Worm (Caenorhabditis elegans) whole organism, L4 larva: Measurements from ENCODE around the gene bcl-11.
A peak's percentile ranks its signal among the peaks of the same experiment; 100 is the strongest.

ENCODE experiments used
- attf-4 ChIP-seq: sonication (generic microtip); optimal IDR thresholded peaks from 3 replicates; lab custom pipeline; 2017; ENCODE audit warnings: missing biosample characterization, missing genetic modification characterization
- ceh-28 ChIP-seq: fragments of 150-350 bp; optimal IDR thresholded peaks from 2 replicates; lab custom pipeline; 2014; ENCODE audit warnings: missing biosample characterization, missing genetic modification reagents, missing genetic modification characterization
- dpl-1 ChIP-seq: fragments of 150-350 bp; optimal IDR thresholded peaks from 2 replicates; lab custom pipeline; 2014; ENCODE audit warnings: missing biosample characterization, missing genetic modification reagents, missing genetic modification characterization
- hlh-30 ChIP-seq: sonication (generic microtip); optimal IDR thresholded peaks from 2 replicates; lab custom pipeline; 2017; ENCODE audit warnings: antibody characterized with exemption, mild to moderate bottlenecking, missing genetic modification characterization, missing compliant biosample characterization; ENCODE audit not compliant: insufficient read depth
- lsy-2 ChIP-seq, 2 experiments: fragments of 150-350 bp in 1 of 2; sonication (generic microtip) in 1 of 2; optimal IDR thresholded peaks; 2 replicates each; lab custom pipeline; 2014 to 2017; ENCODE audit warnings: missing biosample characterization in 2 of 2, missing genetic modification characterization in 2 of 2
- nhr-102 ChIP-seq: sonication (generic microtip); optimal IDR thresholded peaks from 2 replicates; lab custom pipeline; 2016; ENCODE audit warnings: mild to moderate bottlenecking, missing genetic modification characterization, moderate library complexity, missing compliant biosample characterization
- unc-130 ChIP-seq: sonication (generic microtip); optimal IDR thresholded peaks from 2 replicates; lab custom pipeline; 2016; ENCODE audit warnings: missing genetic modification reagents, missing genetic modification characterization, missing compliant biosample characterization
- unc-62 ChIP-seq, 3 experiments: fragments of 150-350 bp in 1 of 3; sonication (generic microtip); optimal IDR thresholded peaks in 2 of 3; peaks in 1 of 3; 1 replicate in 1 of 3; 2 replicates in 2 of 3; lab custom pipeline; 2014 to 2017; ENCODE audit warnings: missing biosample characterization in 3 of 3, missing genetic modification characterization in 3 of 3, missing genetic modification reagents in 3 of 3, missing genotype in 1 of 3
- zfp-3 ChIP-seq: fragments of 200-800 bp; sonication (Bioruptor generic); conservative IDR thresholded peaks from 2 replicates; pipeline ENCODE4 v1.3.6; 2022; ENCODE audit warnings: missing genetic modification reagents, missing genetic modification characterization, missing compliant biosample characterization
- ztf-11 ChIP-seq: fragments of 150-350 bp; optimal IDR thresholded peaks from 2 replicates; lab custom pipeline; 2014; ENCODE audit warnings: missing biosample characterization, missing genetic modification characterization

DNA sequence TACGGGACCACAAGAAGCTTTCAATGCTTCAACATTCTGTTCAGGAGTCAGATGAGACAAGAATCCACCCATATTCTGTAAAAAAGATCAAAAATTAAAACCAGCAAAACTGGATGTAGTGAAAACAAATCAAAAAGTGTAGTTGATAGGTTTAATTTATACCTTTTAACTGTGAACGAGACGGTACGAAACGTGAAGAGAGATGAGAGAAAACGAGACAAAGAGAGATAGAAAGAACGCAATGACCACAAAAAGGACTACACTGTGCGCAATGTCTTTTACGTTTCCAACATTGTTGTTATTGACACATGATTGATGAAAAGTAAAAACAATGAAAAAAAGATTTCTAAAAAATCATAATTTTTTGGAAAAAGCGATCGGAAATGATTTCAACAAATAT is 9.8 kb downstream of the bcl-11 start, which contains the start of gene cest-33:
- no peak for TF ChIP-seq ztf-11 (tag; lab: Kevin White, UChicago)
- no peak for TF ChIP-seq unc-130 (GFP tag; lab: Kevin White, UChicago)
- no peak for TF ChIP-seq attf-4
- TF ChIP-seq nhr-102 (tag; lab: Kevin White, UChicago): no peak
- TF ChIP-seq lsy-2 (tag; optimal IDR thresholded peaks at IDR 0.05; lab: Kevin White, UChicago): no peak
- TF ChIP-seq ceh-28 (tag; lab: Kevin White, UChicago): no peak
- peak; percentile 20 for TF ChIP-seq hlh-30 (tag; lab: Kevin White, UChicago)
- TF ChIP-seq dpl-1 (GFP tag; lab: Kevin White, UChicago): no peak
- TF ChIP-seq zfp-3 (GFP tag; lab: Robert Waterston, UW): no peak
- no peak for TF ChIP-seq unc-62 (GFP tag; optimal IDR thresholded peaks at IDR 0.05 in 1 of 2; lab: Kevin White, UChicago)
- TF ChIP-seq unc-62 (tag; optimal IDR thresholded peaks at IDR 0.05; lab: Kevin White, UChicago): no peak
